4 fruit fly cellular contexts compared by ENCODE assay signal in genomic region chr3L:817708-818107, dm6.
TF ChIP-seq lines count a peak whose summit lies in the region.

No protein-coding gene starts in this region.

- TF ChIP-seq CTCF in whole organism, embryonic (GFP tag; optimal IDR thresholded peaks at IDR 0.05; lab: Kevin White, UChicago), result no peak

TF ChIP-seq in whole organism, embryonic, 481 proteins besides CTCF, POLR2A, EP300 and RAD21 (continues in another document):
- TF ChIP-seq Hr51 (GFP tag; optimal IDR thresholded peaks at IDR 0.05; lab: Kevin White, UChicago), result peak in 1 of 2 experiments; percentile 22
- TF ChIP-seq twi (tag; optimal IDR thresholded peaks at IDR 0.05; lab: Kevin White, UChicago), result no peak
- peak; percentile 21 for TF ChIP-seq CG2678 (tag; optimal IDR thresholded peaks at IDR 0.05; lab: Kevin White, UChicago)
- TF ChIP-seq ranshi (GFP tag; IDR thresholded peaks at IDR 0.05; lab: Robert Waterston, UW), result no peak
- no peak for TF ChIP-seq CG9797 (GFP tag; optimal IDR thresholded peaks at IDR 0.05; lab: Kevin White, UChicago)
- no peak for TF ChIP-seq Side (GFP tag; optimal IDR thresholded peaks at IDR 0.05; lab: Kevin White, UChicago)
- no peak for TF ChIP-seq PHDP (tag; optimal IDR thresholded peaks at IDR 0.05; lab: Kevin White, UChicago)
- TF ChIP-seq stwl (tag; optimal IDR thresholded peaks at IDR 0.05; lab: Kevin White, UChicago), result no peak
- no peak for TF ChIP-seq vfl (GFP tag; optimal IDR thresholded peaks at IDR 0.05; lab: Kevin White, UChicago)
- no peak for TF ChIP-seq tll (GFP tag; optimal IDR thresholded peaks at IDR 0.05; lab: Kevin White, UChicago)
- TF ChIP-seq Ets65A (GFP tag; lab: Kevin White, UChicago), result peak; percentile 11
- peak; percentile 29; the same call in 1 of the 2 replicates for TF ChIP-seq Xrp1 (GFP tag; IDR thresholded peaks at IDR 0.05; lab: Robert Waterston, UW)
- no peak for TF ChIP-seq CG5245 (GFP tag; optimal IDR thresholded peaks at IDR 0.05; lab: Kevin White, UChicago)
- 0 out of 2 replicates have a peak, but pooled peaks have one; percentile 13 for TF ChIP-seq ttk (GFP tag; IDR thresholded peaks at IDR 0.05; lab: Robert Waterston, UW)
- TF ChIP-seq pan (optimal IDR thresholded peaks at IDR 0.05; lab: Kevin White, UChicago), result no peak
- no peak for TF ChIP-seq pan (GFP tag; optimal IDR thresholded peaks at IDR 0.05 in 1 of 2, IDR thresholded peaks at IDR 0.05 in 1 of 2)
- no peak for TF ChIP-seq CG10274 (GFP tag; optimal IDR thresholded peaks at IDR 0.05; lab: Kevin White, UChicago)
- TF ChIP-seq CG6272 (GFP tag; IDR thresholded peaks at IDR 0.05; lab: Robert Waterston, UW), result no peak
- TF ChIP-seq her (GFP tag; optimal IDR thresholded peaks at IDR 0.05; lab: Kevin White, UChicago), result no peak
- peak; percentile 24 for TF ChIP-seq CG11504 (tag; optimal IDR thresholded peaks at IDR 0.05; lab: Kevin White, UChicago)
- TF ChIP-seq CG6654 (GFP tag; optimal IDR thresholded peaks at IDR 0.05; lab: Kevin White, UChicago), result no peak
- no peak for TF ChIP-seq CG8089 (GFP tag; optimal IDR thresholded peaks at IDR 0.05; lab: Kevin White, UChicago)
- no peak for TF ChIP-seq trh (GFP tag; optimal IDR thresholded peaks at IDR 0.05; lab: Kevin White, UChicago)

TF ChIP-seq in whole organism, prepupa, 60 proteins besides CTCF, POLR2A, EP300 and RAD21 (continues in another document):
- TF ChIP-seq Sox14 (GFP tag; optimal IDR thresholded peaks at IDR 0.05; lab: Kevin White, UChicago), result peak; percentile 41
- peak; percentile 67 for TF ChIP-seq esn (GFP tag; optimal IDR thresholded peaks at IDR 0.05; lab: Kevin White, UChicago)
- TF ChIP-seq CG31627 (GFP tag; optimal IDR thresholded peaks at IDR 0.05; lab: Kevin White, UChicago), result peak; percentile 53
- TF ChIP-seq CG8319 (GFP tag; optimal IDR thresholded peaks at IDR 0.05; lab: Kevin White, UChicago), result peak; percentile 32
- TF ChIP-seq CG6792 (GFP tag; optimal IDR thresholded peaks at IDR 0.05; lab: Kevin White, UChicago), result peak; percentile 57
- TF ChIP-seq CG11902 (GFP tag; optimal IDR thresholded peaks at IDR 0.05; lab: Kevin White, UChicago), result peak; percentile 34
- peak; percentile 20 for TF ChIP-seq Hr4 (GFP tag; optimal IDR thresholded peaks at IDR 0.05; lab: Kevin White, UChicago)
- TF ChIP-seq Smox (GFP tag; optimal IDR thresholded peaks at IDR 0.05; lab: Kevin White, UChicago), result peak; percentile 62
- peak; percentile 1 for TF ChIP-seq CG7368 (GFP tag; optimal IDR thresholded peaks at IDR 0.05; lab: Kevin White, UChicago)
- peak; percentile 37 for TF ChIP-seq Hr39 (GFP tag; optimal IDR thresholded peaks at IDR 0.05; lab: Kevin White, UChicago)
- peak; percentile 84 for TF ChIP-seq svp (GFP tag; lab: Kevin White, UChicago)
- TF ChIP-seq dsx (GFP tag; optimal IDR thresholded peaks at IDR 0.05; lab: Kevin White, UChicago; ENCODE audit: poor library complexity, severe bottlenecking), result peak; percentile 26
- peak in 1 of 2 experiments; percentile 30 for TF ChIP-seq ss (GFP tag; optimal IDR thresholded peaks at IDR 0.05; lab: Kevin White, UChicago)
- TF ChIP-seq pdm3 (GFP tag; optimal IDR thresholded peaks at IDR 0.05; lab: Kevin White, UChicago), result peak; percentile 50
- peak; percentile 70 for TF ChIP-seq CG3919 (GFP tag; optimal IDR thresholded peaks at IDR 0.05; lab: Kevin White, UChicago)
- no peak for TF ChIP-seq eg (GFP tag; IDR thresholded peaks at IDR 0.05; lab: Robert Waterston, UW)
- TF ChIP-seq vri (GFP tag; optimal IDR thresholded peaks at IDR 0.05; lab: Kevin White, UChicago), result peak; percentile 45
- TF ChIP-seq Eip93F (GFP tag; optimal IDR thresholded peaks at IDR 0.05; lab: Kevin White, UChicago), result no peak
- no peak for TF ChIP-seq salr (GFP tag; optimal IDR thresholded peaks at IDR 0.05; lab: Kevin White, UChicago)
- TF ChIP-seq CG10669 (GFP tag; optimal IDR thresholded peaks at IDR 0.05; lab: Kevin White, UChicago), result peak; percentile 37
- peak; percentile 43 for TF ChIP-seq Sox15 (GFP tag; optimal IDR thresholded peaks at IDR 0.05; lab: Kevin White, UChicago)
- no peak for TF ChIP-seq CG6808 (GFP tag; optimal IDR thresholded peaks at IDR 0.05; lab: Kevin White, UChicago)
- TF ChIP-seq CG34406 (GFP tag; optimal IDR thresholded peaks at IDR 0.05; lab: Kevin White, UChicago), result peak; percentile 56
- no peak for TF ChIP-seq CG4318 (GFP tag; optimal IDR thresholded peaks at IDR 0.05; lab: Kevin White, UChicago)

TF ChIP-seq in whole organism, pupa, 21 proteins besides CTCF, POLR2A, EP300 and RAD21:
- TF ChIP-seq Ets98B (GFP tag; IDR thresholded peaks at IDR 0.05; lab: Robert Waterston, UW) (no peak), CG4496 (GFP tag; IDR thresholded peaks at IDR 0.05; lab: Robert Waterston, UW) (no peak), fd96Ca (GFP tag; IDR thresholded peaks at IDR 0.05; lab: Robert Waterston, UW) (no peak), CG10348 (GFP tag; IDR thresholded peaks at IDR 0.05; lab: Robert Waterston, UW) (no peak), CG15710 (tag; optimal IDR thresholded peaks at IDR 0.05; lab: Kevin White, UChicago) (peak; percentile 41), CG17806 (tag; optimal IDR thresholded peaks at IDR 0.05; lab: Kevin White, UChicago) (peak; percentile 38), CG14655 (GFP tag; optimal IDR thresholded peaks at IDR 0.05; lab: Kevin White, UChicago) (no peak), gl (tag; optimal IDR thresholded peaks at IDR 0.05; lab: Kevin White, UChicago) (no peak), Pif1A (GFP tag; optimal IDR thresholded peaks at IDR 0.05; lab: Kevin White, UChicago) (peak; percentile 63), CG9948 (tag; optimal IDR thresholded peaks at IDR 0.05; lab: Kevin White, UChicago) (peak; percentile 38), CG34367 (tag; optimal IDR thresholded peaks at IDR 0.05; lab: Kevin White, UChicago) (peak; percentile 42), rn (GFP tag; IDR thresholded peaks at IDR 0.05; lab: Robert Waterston, UW) (no peak), EcR (GFP tag; optimal IDR thresholded peaks at IDR 0.05; lab: Kevin White, UChicago) (no peak), Snoo (tag; optimal IDR thresholded peaks at IDR 0.05; lab: Kevin White, UChicago) (peak; percentile 22), D1 (tag; optimal IDR thresholded peaks at IDR 0.05; lab: Kevin White, UChicago) (no peak), Pif1B (GFP tag; optimal IDR thresholded peaks at IDR 0.05; lab: Kevin White, UChicago) (peak; percentile 46), CG12605 (GFP tag; IDR thresholded peaks at IDR 0.05; lab: Robert Waterston, UW) (no peak), CG8301 (tag; optimal IDR thresholded peaks at IDR 0.05; lab: Kevin White, UChicago) (no peak), CG8159 (tag; optimal IDR thresholded peaks at IDR 0.05; lab: Kevin White, UChicago) (peak; percentile 59), CG13204 (GFP tag; optimal IDR thresholded peaks at IDR 0.05; lab: Kevin White, UChicago) (no peak), CG32121 (GFP tag; IDR thresholded peaks at IDR 0.05; lab: Robert Waterston, UW) (no peak)

TF ChIP-seq in whole organism, wandering third instar larva, 38 proteins besides CTCF, POLR2A, EP300 and RAD21 (continues in another document):
- TF ChIP-seq Rel (GFP tag; optimal IDR thresholded peaks at IDR 0.05; lab: Kevin White, UChicago), result no peak
- no peak for TF ChIP-seq Rel (tag; optimal IDR thresholded peaks at IDR 0.05; lab: Kevin White, UChicago)
- no peak for TF ChIP-seq CrebA (GFP tag; optimal IDR thresholded peaks at IDR 0.05; lab: Kevin White, UChicago; ENCODE audit: borderline replicate concordance)
- TF ChIP-seq Mio (GFP tag; optimal IDR thresholded peaks at IDR 0.05; lab: Kevin White, UChicago), result no peak
- no peak for TF ChIP-seq Dif (GFP tag; optimal IDR thresholded peaks at IDR 0.05; lab: Kevin White, UChicago; ENCODE audit: partially characterized antibody)
- TF ChIP-seq pan (optimal IDR thresholded peaks at IDR 0.05; lab: Kevin White, UChicago), result no peak
- TF ChIP-seq N (GFP tag; optimal IDR thresholded peaks at IDR 0.05; lab: Kevin White, UChicago), result no peak
- peak; percentile 44 for TF ChIP-seq psq (GFP tag; optimal IDR thresholded peaks at IDR 0.05; lab: Kevin White, UChicago)
- no peak for TF ChIP-seq CG9705 (GFP tag; optimal IDR thresholded peaks at IDR 0.05; lab: Kevin White, UChicago)
- peak; percentile 44 for TF ChIP-seq woc (GFP tag; optimal IDR thresholded peaks at IDR 0.05; lab: Kevin White, UChicago)
- no peak for TF ChIP-seq Jra (GFP tag; optimal IDR thresholded peaks at IDR 0.05; lab: Kevin White, UChicago)
- no peak for TF ChIP-seq Abd-B (GFP tag; optimal IDR thresholded peaks at IDR 0.05; lab: Kevin White, UChicago)
- peak; percentile 63 for TF ChIP-seq brk (GFP tag; optimal IDR thresholded peaks at IDR 0.05; lab: Kevin White, UChicago)
- TF ChIP-seq Sp1 (GFP tag; optimal IDR thresholded peaks at IDR 0.05; lab: Kevin White, UChicago), result peak; percentile 43
- no peak for TF ChIP-seq dmrt93B (GFP tag; optimal IDR thresholded peaks at IDR 0.05; lab: Kevin White, UChicago)
- TF ChIP-seq Hr78 (GFP tag; optimal IDR thresholded peaks at IDR 0.05; lab: Kevin White, UChicago), result no peak
- TF ChIP-seq foxo (GFP tag; optimal IDR thresholded peaks at IDR 0.05; lab: Kevin White, UChicago), result peak in 1 of 2 experiments; percentile 43
- TF ChIP-seq OdsH (GFP tag; optimal IDR thresholded peaks at IDR 0.05; lab: Kevin White, UChicago), result peak; percentile 63
- TF ChIP-seq ey (GFP tag; optimal IDR thresholded peaks at IDR 0.05; lab: Kevin White, UChicago), result peak; percentile 61
- no peak for TF ChIP-seq dl (GFP tag; optimal IDR thresholded peaks at IDR 0.05; lab: Kevin White, UChicago; ENCODE audit: insufficient read depth in 1 of 2, partially characterized antibody in 2 of 2)
- no peak for TF ChIP-seq jim (GFP tag; optimal IDR thresholded peaks at IDR 0.05; lab: Kevin White, UChicago)
- peak; percentile 61 for TF ChIP-seq HLH106 (tag; optimal IDR thresholded peaks at IDR 0.05; lab: Kevin White, UChicago)
- TF ChIP-seq h (GFP tag; optimal IDR thresholded peaks at IDR 0.05; lab: Kevin White, UChicago), result peak; percentile 66
- TF ChIP-seq GATAd (GFP tag; optimal IDR thresholded peaks at IDR 0.05; lab: Kevin White, UChicago), result no peak
- TF ChIP-seq fru (GFP tag; optimal IDR thresholded peaks at IDR 0.05; lab: Kevin White, UChicago), result peak; percentile 68
- TF ChIP-seq CG32264 (GFP tag; optimal IDR thresholded peaks at IDR 0.05; lab: Kevin White, UChicago), result no peak
- no peak for TF ChIP-seq lola (GFP tag; optimal IDR thresholded peaks at IDR 0.05; lab: Kevin White, UChicago)
- peak; percentile 62 for TF ChIP-seq rgr (GFP tag; optimal IDR thresholded peaks at IDR 0.05; lab: Kevin White, UChicago)
- TF ChIP-seq br (GFP tag; optimal IDR thresholded peaks at IDR 0.05; lab: Kevin White, UChicago), result peak; percentile 63
- TF ChIP-seq Hnf4 (GFP tag; optimal IDR thresholded peaks at IDR 0.05; lab: Kevin White, UChicago), result peak; percentile 55
- TF ChIP-seq sage (GFP tag; optimal IDR thresholded peaks at IDR 0.05; lab: Kevin White, UChicago), result peak; percentile 37
- no peak for TF ChIP-seq Dfd (GFP tag; optimal IDR thresholded peaks at IDR 0.05; lab: Kevin White, UChicago)
- no peak for TF ChIP-seq sv (GFP tag; optimal IDR thresholded peaks at IDR 0.05; lab: Kevin White, UChicago)
- TF ChIP-seq dsf (GFP tag; optimal IDR thresholded peaks at IDR 0.05; lab: Kevin White, UChicago; ENCODE audit: borderline replicate concordance), result no peak

Comparison
In these comparisons a context has a peak if more than half of its experiments do, and no peak if none do; other contexts are left out.
1. Of the 7 proteins assayed by ChIP-seq in both whole organism, embryonic and whole organism, prepupa: peak only in whole organism, embryonic: none; only in whole organism, prepupa: CG6854, Hr39 and Sox102F; in both: none; in neither: 4.